Worm (Caenorhabditis elegans): Measurements from ENCODE around the gene prdx-2.

DNA sequence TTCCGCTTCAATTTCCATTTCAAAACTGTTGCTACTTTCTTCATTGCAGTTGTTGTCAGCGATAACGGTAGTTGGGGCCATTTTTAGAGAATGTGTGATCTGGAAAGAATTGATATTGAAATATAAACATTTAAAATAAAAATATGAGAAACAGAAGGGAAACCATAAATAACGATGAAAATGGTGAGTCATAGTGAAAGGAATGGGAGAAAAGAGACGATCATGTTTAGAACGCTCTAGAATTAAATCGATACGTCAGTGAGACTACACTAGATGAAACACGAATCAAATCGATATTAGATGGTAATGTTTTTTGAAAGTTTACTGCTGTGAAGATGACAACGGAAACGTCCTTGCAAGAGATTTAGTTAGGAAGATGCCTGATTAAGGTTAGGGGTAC is 30.9 kb downstream of the prdx-2 start, which contains the start of the genes EEED8.12 and EEED8.4:
- TF ChIP-seq pha-2 (tag; optimal IDR thresholded peaks at IDR 0.05): no peak
- no peak for TF ChIP-seq dmd-4 (tag; optimal IDR thresholded peaks at IDR 0.05; ENCODE audit: borderline replicate concordance)
- no peak for TF ChIP-seq mec-3 (tag; optimal IDR thresholded peaks at IDR 0.05; ENCODE audit: borderline replicate concordance)
- TF ChIP-seq syd-9 (tag; optimal IDR thresholded peaks at IDR 0.05): no peak
- TF ChIP-seq ceh-48 (tag; optimal IDR thresholded peaks at IDR 0.05): no peak
- TF ChIP-seq lin-11 (tag; optimal IDR thresholded peaks at IDR 0.05): no peak
- TF ChIP-seq pha-4 (tag; optimal IDR thresholded peaks at IDR 0.05): no peak
- no peak for TF ChIP-seq F13H6.1 (tag; optimal IDR thresholded peaks at IDR 0.05)
- no peak for TF ChIP-seq pqm-1 (tag; optimal IDR thresholded peaks at IDR 0.05)
- TF ChIP-seq fkh-10 (GFP tag; optimal IDR thresholded peaks at IDR 0.05): no peak
- no peak for TF ChIP-seq pat-9 (tag; optimal IDR thresholded peaks at IDR 0.05)

Measured in whole organism, late embryonic.